Fruit fly (Drosophila melanogaster) S2 (cell line): ENCODE results near the gene CG10492.

Source experiments
- CG8478 ChIP-seq: fragments of >200 bp; optimal IDR thresholded peaks from 2 replicates; lab custom pipeline; 2018
- CTCF ChIP-seq, 2 experiments: fragments of >200 bp; optimal IDR thresholded peaks; 2 replicates each; lab custom pipeline; 2018

dm6 chr2L:19064706-19065105 is 10.8 kb downstream of the CG10492 start, which contains the start of gene CG17343:
- TF ChIP-seq CTCF (optimal IDR thresholded peaks at IDR 0.05; lab: Kevin White, UChicago) (no peak), CG8478 (lab: Kevin White, UChicago) (no peak)
